Fruit fly (Drosophila melanogaster): ENCODE measurements around the gene Rrp45.

The Rrp45 gene

DNA sequence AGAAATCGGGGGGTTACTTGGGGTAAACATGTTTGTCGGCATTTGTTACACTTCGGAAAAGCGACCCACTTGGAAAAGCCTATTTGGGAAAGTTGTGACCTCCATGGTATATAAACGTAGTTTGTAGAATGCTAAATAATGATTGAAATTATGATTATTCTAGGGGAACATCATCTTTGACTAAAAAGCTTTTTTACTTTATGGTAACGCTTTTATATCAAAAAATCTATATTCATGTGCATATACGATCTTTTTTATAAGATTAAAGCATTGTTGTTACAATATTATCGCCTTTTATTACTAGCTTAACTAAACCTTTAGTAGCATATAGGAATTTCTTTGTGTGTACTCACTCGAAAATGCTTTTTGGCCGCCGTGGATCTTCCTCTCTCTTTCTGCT lies 43.2 kb upstream of the Rrp45 start:
- TF ChIP-seq CG4496 (GFP tag; IDR thresholded peaks at IDR 0.05) (peak; percentile 48; the same call in 2 of the 3 replicates), CG15710 (tag; optimal IDR thresholded peaks at IDR 0.05) (peak; percentile 36), CG12605 (GFP tag; IDR thresholded peaks at IDR 0.05) (no peak), Pif1B (GFP tag; optimal IDR thresholded peaks at IDR 0.05) (peak; percentile 52), CG8159 (tag; optimal IDR thresholded peaks at IDR 0.05) (peak; percentile 11), CG32121 (GFP tag; IDR thresholded peaks at IDR 0.05) (peak; percentile 81), CG10348 (GFP tag; IDR thresholded peaks at IDR 0.05) (no peak), CG8301 (tag; optimal IDR thresholded peaks at IDR 0.05) (peak; percentile 79), fd96Ca (GFP tag; IDR thresholded peaks at IDR 0.05) (0 out of 3 replicates have a peak, but pooled peaks have one; percentile 47), CG14655 (GFP tag; optimal IDR thresholded peaks at IDR 0.05) (peak; percentile 89), CG9948 (tag; optimal IDR thresholded peaks at IDR 0.05) (peak; percentile 73), gl (tag; optimal IDR thresholded peaks at IDR 0.05) (no peak), CG17806 (tag; optimal IDR thresholded peaks at IDR 0.05) (peak; percentile 38), Snoo (tag; optimal IDR thresholded peaks at IDR 0.05) (no peak), rn (GFP tag; IDR thresholded peaks at IDR 0.05) (no peak), CG34367 (tag; optimal IDR thresholded peaks at IDR 0.05) (peak; percentile 4), Ets98B (GFP tag; IDR thresholded peaks at IDR 0.05) (peak; percentile 19; the same call in 1 of the 2 replicates), D1 (tag; optimal IDR thresholded peaks at IDR 0.05) (no peak), Pif1A (GFP tag; optimal IDR thresholded peaks at IDR 0.05) (peak; percentile 66), CG13204 (GFP tag; optimal IDR thresholded peaks at IDR 0.05) (no peak), EcR (GFP tag; optimal IDR thresholded peaks at IDR 0.05) (no peak)

DNA sequence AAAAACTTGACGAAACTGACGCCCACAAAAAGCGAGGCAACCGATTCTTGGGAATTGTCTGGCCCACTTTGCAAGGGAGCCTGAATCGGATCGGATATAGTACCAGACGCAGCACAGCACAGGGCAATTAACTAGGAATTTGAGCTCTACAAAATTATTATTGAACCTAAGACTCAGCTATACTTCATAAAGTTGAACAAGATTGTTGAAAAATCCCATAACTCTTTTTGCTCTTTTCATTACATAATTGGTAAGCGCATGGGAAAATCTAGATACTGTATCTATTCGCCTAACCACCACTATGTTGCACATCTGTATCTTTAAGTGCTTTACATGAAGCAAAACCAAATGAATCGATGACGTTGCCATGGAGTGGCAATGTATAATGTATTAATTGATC lies 42.0 kb upstream of the Rrp45 start:
- TF ChIP-seq CG8301 (tag; optimal IDR thresholded peaks at IDR 0.05) (peak; percentile 83), CG17806 (tag; optimal IDR thresholded peaks at IDR 0.05) (peak; percentile 85), CG4496 (GFP tag; IDR thresholded peaks at IDR 0.05) (peak; percentile 91), rn (GFP tag; IDR thresholded peaks at IDR 0.05) (peak; percentile 48; the same call in 1 of the 2 replicates), D1 (tag; optimal IDR thresholded peaks at IDR 0.05) (peak; percentile 47), CG34367 (tag; optimal IDR thresholded peaks at IDR 0.05) (peak; percentile 87), CG10348 (GFP tag; IDR thresholded peaks at IDR 0.05) (no peak), EcR (GFP tag; optimal IDR thresholded peaks at IDR 0.05) (peak; percentile 22), CG15710 (tag; optimal IDR thresholded peaks at IDR 0.05) (peak; percentile 90), Pif1A (GFP tag; optimal IDR thresholded peaks at IDR 0.05) (peak; percentile 85), Pif1B (GFP tag; optimal IDR thresholded peaks at IDR 0.05) (peak; percentile 83), CG8159 (tag; optimal IDR thresholded peaks at IDR 0.05) (peak; percentile 88), CG14655 (GFP tag; optimal IDR thresholded peaks at IDR 0.05) (peak; percentile 84), CG13204 (GFP tag; optimal IDR thresholded peaks at IDR 0.05) (peak; percentile 69), Ets98B (GFP tag; IDR thresholded peaks at IDR 0.05) (peak; percentile 87), CG12605 (GFP tag; IDR thresholded peaks at IDR 0.05) (peak; percentile 86), CG32121 (GFP tag; IDR thresholded peaks at IDR 0.05) (peak; percentile 89), fd96Ca (GFP tag; IDR thresholded peaks at IDR 0.05) (peak; percentile 86), CG9948 (tag; optimal IDR thresholded peaks at IDR 0.05) (peak; percentile 83), gl (tag; optimal IDR thresholded peaks at IDR 0.05) (peak; percentile 78), Snoo (tag; optimal IDR thresholded peaks at IDR 0.05) (peak; percentile 73)

DNA sequence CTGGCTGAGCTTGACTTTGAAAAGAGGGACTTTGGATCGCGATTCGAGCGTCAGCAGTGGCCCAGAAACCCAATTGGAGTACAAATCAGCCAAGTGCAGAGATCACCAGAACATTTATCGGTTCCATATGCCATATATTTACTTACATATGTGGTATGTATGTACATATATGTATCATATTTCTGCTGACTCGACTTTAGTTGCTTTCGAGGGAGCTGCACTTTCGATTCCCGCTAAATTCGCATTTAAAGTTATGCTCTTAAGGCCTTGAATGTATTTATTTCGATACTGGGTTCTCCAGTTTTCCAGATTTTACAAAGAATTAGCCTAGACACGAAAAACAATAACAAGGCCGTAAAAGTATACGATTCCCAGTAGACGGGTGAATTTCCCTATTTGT lies 40.8 kb upstream of the Rrp45 start:
- no peak for TF ChIP-seq CG9948 (tag; optimal IDR thresholded peaks at IDR 0.05)
- TF ChIP-seq D1 (tag; optimal IDR thresholded peaks at IDR 0.05), result no peak
- no peak for TF ChIP-seq CG32121 (GFP tag; IDR thresholded peaks at IDR 0.05)
- TF ChIP-seq CG14655 (GFP tag; optimal IDR thresholded peaks at IDR 0.05), result no peak
- no peak for TF ChIP-seq Snoo (tag; optimal IDR thresholded peaks at IDR 0.05)
- TF ChIP-seq CG34367 (tag; optimal IDR thresholded peaks at IDR 0.05), result no peak
- TF ChIP-seq fd96Ca (GFP tag; IDR thresholded peaks at IDR 0.05), result no peak
- no peak for TF ChIP-seq rn (GFP tag; IDR thresholded peaks at IDR 0.05)
- no peak for TF ChIP-seq CG10348 (GFP tag; IDR thresholded peaks at IDR 0.05)
- no peak for TF ChIP-seq EcR (GFP tag; optimal IDR thresholded peaks at IDR 0.05)
- no peak for TF ChIP-seq Pif1B (GFP tag; optimal IDR thresholded peaks at IDR 0.05)

DNA sequence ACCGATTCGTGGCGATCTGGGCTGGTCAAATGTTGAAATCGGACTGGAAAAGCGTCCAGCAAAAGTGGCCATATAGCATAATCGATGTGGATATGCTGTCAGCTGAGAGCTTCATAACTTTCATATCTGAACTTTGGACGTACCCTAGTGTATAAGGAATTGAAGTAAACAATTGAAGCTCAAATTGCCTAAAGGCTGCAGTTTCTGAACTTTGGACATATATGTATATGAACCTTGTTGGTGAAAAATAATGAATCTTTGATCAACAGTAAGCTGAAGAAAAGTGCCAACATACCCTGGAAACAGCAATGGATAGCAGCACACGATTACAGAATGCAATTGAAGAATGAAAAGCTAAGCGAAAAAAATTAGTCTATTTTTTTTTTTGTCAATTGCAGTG lies 39.0 kb upstream of the Rrp45 start:
- TF ChIP-seq CG9948 (tag; optimal IDR thresholded peaks at IDR 0.05) (peak; percentile 14), EcR (GFP tag; optimal IDR thresholded peaks at IDR 0.05) (no peak), fd96Ca (GFP tag; IDR thresholded peaks at IDR 0.05) (no peak), Ets98B (GFP tag; IDR thresholded peaks at IDR 0.05) (no peak), Snoo (tag; optimal IDR thresholded peaks at IDR 0.05) (no peak), CG13204 (GFP tag; optimal IDR thresholded peaks at IDR 0.05) (no peak), rn (GFP tag; IDR thresholded peaks at IDR 0.05) (no peak), Pif1A (GFP tag; optimal IDR thresholded peaks at IDR 0.05) (no peak), gl (tag; optimal IDR thresholded peaks at IDR 0.05) (no peak), CG15710 (tag; optimal IDR thresholded peaks at IDR 0.05) (no peak), CG12605 (GFP tag; IDR thresholded peaks at IDR 0.05) (no peak), CG10348 (GFP tag; IDR thresholded peaks at IDR 0.05) (no peak), CG8301 (tag; optimal IDR thresholded peaks at IDR 0.05) (no peak), CG34367 (tag; optimal IDR thresholded peaks at IDR 0.05) (no peak), CG4496 (GFP tag; IDR thresholded peaks at IDR 0.05) (peak; percentile 10; the same call in 1 of the 3 replicates), CG8159 (tag; optimal IDR thresholded peaks at IDR 0.05) (no peak)

DNA sequence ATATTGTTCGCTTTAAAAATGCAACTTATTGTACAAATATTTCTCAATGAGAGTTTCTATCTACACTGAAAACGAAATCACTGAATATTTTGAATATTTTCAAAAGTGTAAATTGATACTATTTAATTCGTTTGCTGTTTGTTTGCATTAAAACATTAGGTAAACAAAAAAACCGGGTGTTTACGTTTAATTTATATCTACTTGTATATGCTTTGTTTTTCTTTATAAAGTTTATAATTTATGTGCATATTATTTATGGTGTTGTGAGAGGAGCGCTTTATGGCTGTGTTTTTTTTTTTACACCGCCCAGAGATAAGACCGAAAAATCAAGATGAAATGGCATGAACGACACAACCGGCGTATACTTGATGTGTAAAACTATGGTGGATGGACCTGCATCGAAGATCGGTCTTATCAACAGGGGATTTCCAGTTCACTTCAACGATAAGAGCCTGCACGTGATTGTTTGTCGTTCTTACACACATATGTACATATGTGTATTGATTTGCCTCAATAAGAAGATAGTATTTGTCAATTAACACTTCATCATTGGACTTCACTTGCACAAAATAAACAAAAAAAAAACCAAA lies 38.5 kb upstream of the Rrp45 start:
- TF ChIP-seq CG32121 (GFP tag; IDR thresholded peaks at IDR 0.05) (no peak), CG15710 (tag; optimal IDR thresholded peaks at IDR 0.05) (peak; percentile 24), D1 (tag; optimal IDR thresholded peaks at IDR 0.05) (no peak), CG12605 (GFP tag; IDR thresholded peaks at IDR 0.05) (no peak), CG13204 (GFP tag; optimal IDR thresholded peaks at IDR 0.05) (no peak), CG8159 (tag; optimal IDR thresholded peaks at IDR 0.05) (peak; percentile 51), CG8301 (tag; optimal IDR thresholded peaks at IDR 0.05) (peak; percentile 26), CG17806 (tag; optimal IDR thresholded peaks at IDR 0.05) (peak; percentile 48), Pif1A (GFP tag; optimal IDR thresholded peaks at IDR 0.05) (no peak), CG34367 (tag; optimal IDR thresholded peaks at IDR 0.05) (peak; percentile 28), CG14655 (GFP tag; optimal IDR thresholded peaks at IDR 0.05) (peak; percentile 20), CG9948 (tag; optimal IDR thresholded peaks at IDR 0.05) (peak; percentile 46), Pif1B (GFP tag; optimal IDR thresholded peaks at IDR 0.05) (no peak)

Data from whole organism, pupa.